Worm (Caenorhabditis elegans) whole organism, young adult: Measurements from ENCODE around the gene ndua-7.

Source experiments
- B0336.3 ChIP-seq: fragments of 200-800 bp; sonication (Bioruptor generic); IDR thresholded peaks from 2 replicates; pipeline ENCODE4 v1.3.6; 2022; ENCODE audit warnings: missing genetic modification characterization, missing compliant biosample characterization
- F23B12.7 ChIP-seq: sonication (generic microtip); optimal IDR thresholded peaks from 2 replicates; lab custom pipeline; 2017; ENCODE audit warnings: missing genetic modification characterization, mild to moderate bottlenecking, missing compliant biosample characterization, antibody characterized with exemption, moderate library complexity; ENCODE audit not compliant: insufficient read depth
- K12H6.12 ChIP-seq: fragments of 200-800 bp; sonication (Bioruptor generic); optimal IDR thresholded peaks from 2 replicates; lab custom pipeline; 2018; ENCODE audit warnings: mild to moderate bottlenecking, missing genetic modification characterization, missing compliant biosample characterization
- T26A5.8 ChIP-seq: sonication (generic microtip); optimal IDR thresholded peaks from 2 replicates; lab custom pipeline; 2016; ENCODE audit warnings: missing genetic modification characterization, missing compliant biosample characterization
- Y53G8AR.9 ChIP-seq: fragments of 200-800 bp; sonication (Bioruptor generic); conservative IDR thresholded peaks from 2 replicates; pipeline ENCODE4 v1.3.6; 2022; ENCODE audit warnings: missing genetic modification reagents, missing genetic modification characterization, missing compliant biosample characterization
- Y56A3A.18 ChIP-seq: fragments of 200-800 bp; sonication (Bioruptor generic); IDR thresholded peaks from 2 replicates; pipeline ENCODE4 v1.3.6; 2022; ENCODE audit warnings: missing genetic modification reagents, missing genetic modification characterization, missing compliant biosample characterization
- Y67H2A.10 ChIP-seq: fragments of 200-800 bp; sonication (Bioruptor generic); conservative IDR thresholded peaks from 2 replicates; pipeline ENCODE4 v1.3.6; 2022; ENCODE audit warnings: missing genetic modification reagents, missing genetic modification characterization, missing compliant biosample characterization
- Y95B8A.8 ChIP-seq: fragments of 200-800 bp; sonication (Bioruptor generic); IDR thresholded peaks from 2 replicates; pipeline ENCODE4 v1.3.6; 2022; ENCODE audit warnings: missing genetic modification reagents, missing genetic modification characterization, missing compliant biosample characterization
- aptf-3 ChIP-seq: fragments of 200-800 bp; sonication (Bioruptor generic); IDR thresholded peaks from 2 replicates; pipeline ENCODE4 v1.3.6; 2022; ENCODE audit warnings: missing genetic modification characterization, missing compliant biosample characterization
- atf-7 ChIP-seq: sonication (generic microtip); optimal IDR thresholded peaks from 2 replicates; lab custom pipeline; 2017; ENCODE audit warnings: mild to moderate bottlenecking, missing genetic modification characterization, missing compliant biosample characterization
- attf-3 ChIP-seq: fragments of 200-800 bp; sonication (Bioruptor generic); conservative IDR thresholded peaks from 2 replicates; pipeline ENCODE4 v1.3.6; 2022; ENCODE audit warnings: missing genetic modification reagents, missing genetic modification characterization, missing compliant biosample characterization
- attf-5 ChIP-seq: fragments of 200-800 bp; sonication (Bioruptor generic); optimal IDR thresholded peaks from 2 replicates; lab custom pipeline; 2018; ENCODE audit warnings: mild to moderate bottlenecking, missing genetic modification characterization, missing compliant biosample characterization
- cebp-1 ChIP-seq, 2 experiments: fragments of 200-800 bp in 1 of 2; sonication (Bioruptor generic) in 1 of 2; sonication (generic microtip) in 1 of 2; IDR thresholded peaks in 1 of 2; optimal IDR thresholded peaks in 1 of 2; 2 replicates each; pipeline versions ENCODE4 v1.3.6 to Lab custom; 2017 to 2022; ENCODE audit warnings: missing compliant biosample characterization in 2 of 2, missing genetic modification characterization in 2 of 2, mild to moderate bottlenecking in 1 of 2, missing genetic modification reagents in 1 of 2, moderate library complexity in 1 of 2
- ceh-27 ChIP-seq: fragments of 200-800 bp; sonication (Bioruptor generic); optimal IDR thresholded peaks from 2 replicates; lab custom pipeline; 2018; ENCODE audit warnings: mild to moderate bottlenecking, missing genetic modification characterization, moderate library complexity, missing compliant biosample characterization
- ceh-40 ChIP-seq: fragments of 200-800 bp; sonication (Bioruptor generic); IDR thresholded peaks from 2 replicates; pipeline ENCODE4 v1.3.6; 2022; ENCODE audit warnings: missing genetic modification characterization, missing compliant biosample characterization
- ceh-79 ChIP-seq: sonication (generic microtip); optimal IDR thresholded peaks from 2 replicates; lab custom pipeline; 2017; ENCODE audit warnings: mild to moderate bottlenecking, missing genetic modification characterization, missing compliant biosample characterization
- chd-7 ChIP-seq: sonication (generic microtip); optimal IDR thresholded peaks from 2 replicates; lab custom pipeline; 2016; ENCODE audit warnings: mild to moderate bottlenecking, missing genetic modification characterization, moderate library complexity, missing compliant biosample characterization
- ekl-4 ChIP-seq: fragments of 200-800 bp; sonication (Bioruptor generic); IDR thresholded peaks from 2 replicates; pipeline ENCODE4 v1.3.6; 2022; ENCODE audit warnings: missing genetic modification reagents, missing genetic modification characterization, missing compliant biosample characterization
- hlh-12 ChIP-seq: sonication (generic microtip); optimal IDR thresholded peaks from 2 replicates; lab custom pipeline; 2016; ENCODE audit warnings: missing genetic modification characterization, missing compliant biosample characterization
- hmg-1.2 ChIP-seq: fragments of 200-800 bp; sonication (Bioruptor generic); IDR thresholded peaks from 2 replicates; pipeline ENCODE4 v1.3.6; 2022; ENCODE audit warnings: missing genetic modification reagents, missing genetic modification characterization, missing compliant biosample characterization
- hmg-20 ChIP-seq: fragments of 200-800 bp; sonication (Bioruptor generic); IDR thresholded peaks from 2 replicates; pipeline ENCODE4 v1.3.6; 2022; ENCODE audit warnings: missing genetic modification reagents, missing genetic modification characterization, missing compliant biosample characterization
- hsf-1 ChIP-seq: fragments of 200-800 bp; sonication (Bioruptor generic); IDR thresholded peaks from 2 replicates; pipeline ENCODE4 v1.3.6; 2022; ENCODE audit warnings: missing genetic modification reagents, missing genetic modification characterization, missing compliant biosample characterization
- let-526 ChIP-seq: fragments of 200-800 bp; sonication (Bioruptor generic); IDR thresholded peaks from 2 replicates; pipeline ENCODE4 v1.3.6; 2022; ENCODE audit warnings: missing genetic modification reagents, missing genetic modification characterization, missing compliant biosample characterization
- let-607 ChIP-seq, 2 experiments: fragments of 200-800 bp in 1 of 2; sonication (Bioruptor generic) in 1 of 2; sonication (generic microtip) in 1 of 2; optimal IDR thresholded peaks; 2 replicates each; lab custom pipeline; 2016 to 2018; ENCODE audit warnings: mild to moderate bottlenecking in 2 of 2, missing compliant biosample characterization in 2 of 2, missing genetic modification characterization in 2 of 2, moderate library complexity in 2 of 2, missing genotype in 1 of 2
- lin-35 ChIP-seq, 3 experiments: fragments of 150-350 bp in 2 of 3; sonication (generic microtip) in 1 of 3; optimal IDR thresholded peaks; 2 replicates each; lab custom pipeline; 2014 to 2018; ENCODE audit warnings: missing biosample characterization in 3 of 3, missing genetic modification characterization in 3 of 3, missing genetic modification reagents in 3 of 3
- lin-40 ChIP-seq: sonication (generic microtip); optimal IDR thresholded peaks from 2 replicates; lab custom pipeline; 2016; ENCODE audit warnings: missing genetic modification characterization, mild to moderate bottlenecking, missing compliant biosample characterization, missing genotype, missing genetic modification reagents
- lin-54 ChIP-seq: fragments of 200-800 bp; sonication (Bioruptor generic); optimal IDR thresholded peaks from 2 replicates; lab custom pipeline; 2018; ENCODE audit warnings: mild to moderate bottlenecking, missing genetic modification characterization, missing compliant biosample characterization
- lir-1 ChIP-seq: fragments of 200-800 bp; sonication (Bioruptor generic); conservative IDR thresholded peaks from 2 replicates; pipeline ENCODE4 v1.3.6; 2022; ENCODE audit warnings: missing genetic modification reagents, missing genetic modification characterization, missing compliant biosample characterization
- madf-10 ChIP-seq: sonication (generic microtip); optimal IDR thresholded peaks from 2 replicates; lab custom pipeline; 2016; ENCODE audit warnings: mild to moderate bottlenecking, missing genetic modification characterization, missing compliant biosample characterization
- mes-4 ChIP-seq: sonication (generic microtip); optimal IDR thresholded peaks from 2 replicates; lab custom pipeline; 2016; ENCODE audit warnings: missing genotype, missing genetic modification characterization, missing compliant biosample characterization
- mxl-1 ChIP-seq: sonication (generic microtip); optimal IDR thresholded peaks from 2 replicates; lab custom pipeline; 2016; ENCODE audit warnings: missing genetic modification characterization, missing compliant biosample characterization
- nhr-80 ChIP-seq: sonication (generic microtip); optimal IDR thresholded peaks from 2 replicates; lab custom pipeline; 2016; ENCODE audit warnings: missing genetic modification characterization, missing compliant biosample characterization
- rcor-1 ChIP-seq: fragments of 200-800 bp; sonication (Bioruptor generic); IDR thresholded peaks from 2 replicates; pipeline ENCODE4 v1.3.6; 2022; ENCODE audit warnings: missing genetic modification reagents, missing genetic modification characterization, missing compliant biosample characterization
- somi-1 ChIP-seq: fragments of 200-800 bp; sonication (Bioruptor generic); optimal IDR thresholded peaks from 2 replicates; lab custom pipeline; 2018; ENCODE audit warnings: mild to moderate bottlenecking, missing genetic modification characterization, missing compliant biosample characterization
- tbp1 ChIP-seq: fragments of 200-800 bp; sonication (Bioruptor generic); optimal IDR thresholded peaks from 2 replicates; lab custom pipeline; 2018; ENCODE audit warnings: mild to moderate bottlenecking, missing genetic modification characterization, missing compliant biosample characterization
- tlf-1 ChIP-seq: fragments of 200-800 bp; sonication (Bioruptor generic); optimal IDR thresholded peaks from 2 replicates; lab custom pipeline; 2018; ENCODE audit warnings: mild to moderate bottlenecking, missing genetic modification characterization, missing compliant biosample characterization
- zim-3 ChIP-seq: sonication (generic microtip); optimal IDR thresholded peaks from 2 replicates; lab custom pipeline; 2017; ENCODE audit warnings: mild to moderate bottlenecking, missing genetic modification characterization, moderate library complexity, missing compliant biosample characterization
- ztf-18 ChIP-seq: sonication (generic microtip); optimal IDR thresholded peaks from 2 replicates; lab custom pipeline; 2016; ENCODE audit warnings: missing genotype, mild to moderate bottlenecking, missing genetic modification characterization, missing compliant biosample characterization
- ztf-26 ChIP-seq: sonication (generic microtip); optimal IDR thresholded peaks from 2 replicates; lab custom pipeline; 2017; ENCODE audit warnings: missing genetic modification characterization, missing compliant biosample characterization
- ztf-28 ChIP-seq: fragments of 200-800 bp; sonication (Bioruptor generic); IDR thresholded peaks from 2 replicates; pipeline ENCODE4 v1.3.6; 2022; ENCODE audit warnings: missing genetic modification reagents, missing genetic modification characterization, missing compliant biosample characterization
- ztf-3 ChIP-seq: fragments of 200-800 bp; sonication (Bioruptor generic); optimal IDR thresholded peaks from 2 replicates; lab custom pipeline; 2018; ENCODE audit warnings: mild to moderate bottlenecking, missing genetic modification characterization, missing compliant biosample characterization

ndua-7 gene

DNA sequence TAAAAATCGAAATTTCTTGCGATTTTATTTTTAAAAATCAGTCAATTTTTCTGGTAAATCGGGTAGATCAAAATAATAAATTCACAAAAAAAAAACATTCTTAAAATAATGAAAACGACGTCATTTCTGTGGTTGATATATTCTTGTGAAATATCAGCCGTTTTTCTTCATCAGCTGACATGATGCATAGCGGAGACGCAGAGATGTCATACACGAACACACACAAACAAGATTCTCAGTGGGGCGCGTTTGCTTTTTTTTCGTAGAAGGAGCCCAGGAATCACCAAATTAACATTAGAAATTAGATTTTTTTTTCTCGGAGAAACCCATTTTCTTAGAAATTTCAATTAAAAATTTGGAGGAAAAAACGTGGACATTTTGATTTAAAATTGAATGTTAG lies 46.7 kb downstream of the ndua-7 start (continued):
- no peak for TF ChIP-seq mes-4 (tag; lab: Kevin White, UChicago)
- peak in 1 of 3 experiments; percentile 37 for TF ChIP-seq lin-35 (GFP tag; optimal IDR thresholded peaks at IDR 0.05; lab: Kevin White, UChicago)
- TF ChIP-seq somi-1 (GFP tag; lab: Kevin White, UChicago) = peak; percentile 16
- TF ChIP-seq chd-7 (tag; lab: Kevin White, UChicago) = no peak
- no peak for TF ChIP-seq attf-3 (GFP tag; lab: Robert Waterston, UW)
- no peak for TF ChIP-seq Y56A3A.18 (GFP tag; lab: Robert Waterston, UW)
- peak; percentile 32 for TF ChIP-seq ceh-27 (GFP tag; lab: Kevin White, UChicago)
- TF ChIP-seq T26A5.8 (tag; lab: Kevin White, UChicago) = no peak
- no peak for TF ChIP-seq ztf-3 (GFP tag; lab: Kevin White, UChicago)
- peak; percentile 87 for TF ChIP-seq attf-5 (GFP tag; lab: Kevin White, UChicago)
- TF ChIP-seq lin-54 (GFP tag; lab: Kevin White, UChicago) = peak; percentile 42
- TF ChIP-seq tlf-1 (GFP tag; lab: Kevin White, UChicago) = no peak
- no peak for TF ChIP-seq let-526 (GFP tag; lab: Robert Waterston, UW)
- no peak for TF ChIP-seq rcor-1 (GFP tag; lab: Robert Waterston, UW)
- no peak for TF ChIP-seq hlh-12 (tag; lab: Kevin White, UChicago)
- TF ChIP-seq ztf-26 (tag; lab: Kevin White, UChicago) = peak; percentile 53
- TF ChIP-seq ztf-28 (GFP tag; lab: Robert Waterston, UW) = no peak
- peak; percentile 23 for TF ChIP-seq madf-10 (tag; lab: Kevin White, UChicago)
- TF ChIP-seq cebp-1 (GFP tag; IDR thresholded peaks at IDR 0.05; lab: Robert Waterston, UW) = peak; percentile 81
- TF ChIP-seq cebp-1 (tag; optimal IDR thresholded peaks at IDR 0.05; lab: Kevin White, UChicago) = peak; percentile 92
- TF ChIP-seq Y67H2A.10 (GFP tag; lab: Robert Waterston, UW) = no peak
- TF ChIP-seq atf-7 = peak; percentile 52
- no peak for TF ChIP-seq ztf-18 (tag; lab: Kevin White, UChicago)
- TF ChIP-seq F23B12.7 (tag; lab: Kevin White, UChicago) = peak; percentile 67
- TF ChIP-seq K12H6.12 (tag; lab: Kevin White, UChicago) = peak; percentile 51
- TF ChIP-seq ceh-79 (tag; lab: Kevin White, UChicago) = no peak
- no peak for TF ChIP-seq hmg-20 (GFP tag; lab: Robert Waterston, UW)
- no peak for TF ChIP-seq aptf-3 (GFP tag; lab: Robert Waterston, UW)
- TF ChIP-seq Y95B8A.8 (GFP tag; lab: Robert Waterston, UW) = no peak
- TF ChIP-seq nhr-80 = peak; percentile 70
- 0 out of 2 replicates have a peak, but pooled peaks have one; percentile 17 for TF ChIP-seq lir-1 (GFP tag; lab: Robert Waterston, UW)
- no peak for TF ChIP-seq hsf-1 (GFP tag; lab: Robert Waterston, UW)
- no peak for TF ChIP-seq zim-3 (tag; lab: Kevin White, UChicago)
- TF ChIP-seq B0336.3 (GFP tag; lab: Robert Waterston, UW) = 0 out of 2 replicates have a peak, but pooled peaks have one; percentile 18
- TF ChIP-seq mxl-1 (tag; lab: Kevin White, UChicago) = no peak
- peak; percentile 28 for TF ChIP-seq tbp1 (GFP tag; lab: Kevin White, UChicago)
- TF ChIP-seq lin-40 (tag; lab: Kevin White, UChicago) = peak; percentile 69
- TF ChIP-seq let-607 (tag; optimal IDR thresholded peaks at IDR 0.05; lab: Kevin White, UChicago) = peak in 1 of 2 experiments; percentile 16
- TF ChIP-seq hmg-1.2 (GFP tag; lab: Robert Waterston, UW) = peak; percentile 65
- TF ChIP-seq Y53G8AR.9 (GFP tag; lab: Robert Waterston, UW) = no peak
- TF ChIP-seq ceh-40 (GFP tag; lab: Robert Waterston, UW) = no peak
- 0 out of 2 replicates have a peak, but pooled peaks have one; percentile 43 for TF ChIP-seq ekl-4 (GFP tag; lab: Robert Waterston, UW)
